Fruit fly (Drosophila melanogaster): ENCODE data around the gene CG17065.

CG17065 gene

dm6 chrX:20251069-20251468 lies 5.9 kb downstream of the CG17065 start, which contains the start of the genes CG17068 and Rab10 (continued):
- TF ChIP-seq HLHmδ (GFP tag; optimal IDR thresholded peaks at IDR 0.05): no peak
- peak; percentile 94 for TF ChIP-seq knrl (GFP tag; IDR thresholded peaks at IDR 0.05; ENCODE audit: partially characterized antibody)
- TF ChIP-seq CG7928 (GFP tag; optimal IDR thresholded peaks at IDR 0.05): no peak
- peak; percentile 96 for TF ChIP-seq CG16813 (GFP tag; IDR thresholded peaks at IDR 0.05; ENCODE audit: partially characterized antibody)
- TF ChIP-seq amos (GFP tag; IDR thresholded peaks at IDR 0.05; ENCODE audit: partially characterized antibody): peak; percentile 88
- no peak for TF ChIP-seq vfl (GFP tag; optimal IDR thresholded peaks at IDR 0.05)
- no peak for TF ChIP-seq Fer2 (tag; optimal IDR thresholded peaks at IDR 0.05)
- TF ChIP-seq Bgb (GFP tag; IDR thresholded peaks at IDR 0.05; ENCODE audit: partially characterized antibody): peak; percentile 88
- TF ChIP-seq jumu (GFP tag; optimal IDR thresholded peaks at IDR 0.05): no peak
- TF ChIP-seq Spps (tag; optimal IDR thresholded peaks at IDR 0.05): no peak
- no peak for TF ChIP-seq Chrac-16 (GFP tag; optimal IDR thresholded peaks at IDR 0.05)
- no peak for TF ChIP-seq Stat92E (GFP tag; optimal IDR thresholded peaks at IDR 0.05)
- TF ChIP-seq Dek (tag; optimal IDR thresholded peaks at IDR 0.05): no peak
- peak; percentile 92 for TF ChIP-seq Doc3 (GFP tag; IDR thresholded peaks at IDR 0.05; ENCODE audit: partially characterized antibody)
- TF ChIP-seq CTCF (GFP tag; optimal IDR thresholded peaks at IDR 0.05): no peak
- no peak for TF ChIP-seq CG14050 (GFP tag; IDR thresholded peaks at IDR 0.05)
- no peak for TF ChIP-seq disco-r (GFP tag; optimal IDR thresholded peaks at IDR 0.05)
- TF ChIP-seq vvl (GFP tag; IDR thresholded peaks at IDR 0.05): no peak
- no peak for TF ChIP-seq CHES-1-like (GFP tag; optimal IDR thresholded peaks at IDR 0.05)
- TF ChIP-seq CG30020 (tag; optimal IDR thresholded peaks at IDR 0.05): peak; percentile 37
- TF ChIP-seq row (GFP tag; IDR thresholded peaks at IDR 0.05): peak; percentile 46; the same call in 2 of the 3 replicates
- TF ChIP-seq CG6765 (GFP tag; optimal IDR thresholded peaks at IDR 0.05): no peak
- no peak for TF ChIP-seq Dp (GFP tag; optimal IDR thresholded peaks at IDR 0.05)
- no peak for TF ChIP-seq CG17385 (GFP tag; optimal IDR thresholded peaks at IDR 0.05)
- TF ChIP-seq dpn (GFP tag; optimal IDR thresholded peaks at IDR 0.05): no peak
- TF ChIP-seq pan (optimal IDR thresholded peaks at IDR 0.05): no peak
- no peak for TF ChIP-seq pan (GFP tag; optimal IDR thresholded peaks at IDR 0.05 in 1 of 2, IDR thresholded peaks at IDR 0.05 in 1 of 2)
- TF ChIP-seq emc (GFP tag; optimal IDR thresholded peaks at IDR 0.05): no peak
- no peak for TF ChIP-seq Sox102F (GFP tag; optimal IDR thresholded peaks at IDR 0.05)
- peak; percentile 32 for TF ChIP-seq gfzf (GFP tag; optimal IDR thresholded peaks at IDR 0.05)
- no peak for TF ChIP-seq CG32532 (GFP tag; IDR thresholded peaks at IDR 0.05)
- no peak for TF ChIP-seq ac (GFP tag; optimal IDR thresholded peaks at IDR 0.05)
- no peak for TF ChIP-seq so (GFP tag; IDR thresholded peaks at IDR 0.05)
- peak; percentile 81 for TF ChIP-seq CG2116 (GFP tag; optimal IDR thresholded peaks at IDR 0.05)
- TF ChIP-seq CG8388 (GFP tag; optimal IDR thresholded peaks at IDR 0.05): no peak
- no peak for TF ChIP-seq CG17802 (tag; optimal IDR thresholded peaks at IDR 0.05)
- no peak for TF ChIP-seq CG2199 (GFP tag; IDR thresholded peaks at IDR 0.05)
- no peak for TF ChIP-seq lov (optimal IDR thresholded peaks at IDR 0.05)
- no peak for TF ChIP-seq lov (GFP tag; IDR thresholded peaks at IDR 0.05)
- TF ChIP-seq CG4282 (GFP tag; optimal IDR thresholded peaks at IDR 0.05): no peak
- TF ChIP-seq CG17612 (GFP tag; IDR thresholded peaks at IDR 0.05): no peak
- TF ChIP-seq CG15601 (tag; optimal IDR thresholded peaks at IDR 0.05): no peak
- TF ChIP-seq chm (GFP tag; IDR thresholded peaks at IDR 0.05): no peak
- peak; percentile 13 for TF ChIP-seq Antp (GFP tag; optimal IDR thresholded peaks at IDR 0.05)
- no peak for TF ChIP-seq CG8089 (GFP tag; optimal IDR thresholded peaks at IDR 0.05)
- no peak for TF ChIP-seq MTF-1 (GFP tag; optimal IDR thresholded peaks at IDR 0.05; ENCODE audit: borderline replicate concordance)
- TF ChIP-seq Hr39 (optimal IDR thresholded peaks at IDR 0.05): no peak
- peak; percentile 93 for TF ChIP-seq CG2129 (GFP tag; IDR thresholded peaks at IDR 0.05; ENCODE audit: partially characterized antibody)
- TF ChIP-seq pzg (GFP tag; optimal IDR thresholded peaks at IDR 0.05): peak; percentile 75
- no peak for TF ChIP-seq shn (GFP tag; optimal IDR thresholded peaks at IDR 0.05)
- TF ChIP-seq CoRest (tag; optimal IDR thresholded peaks at IDR 0.05): peak; percentile 7
- TF ChIP-seq luna (GFP tag; optimal IDR thresholded peaks at IDR 0.05): no peak

Data from whole organism, embryonic.